Fruit fly (Drosophila melanogaster) whole organism, larva: Measurements from ENCODE around the gene Yp1.

Source experiments
- noc ChIP-seq: fragments of 200-800 bp; sonication (Bioruptor generic); optimal IDR thresholded peaks from 3 replicates; lab custom pipeline; 2019; ENCODE audit warnings: missing biosample characterization, mild to moderate bottlenecking, missing genetic modification characterization, moderate library complexity

Gene Yp1

DNA sequence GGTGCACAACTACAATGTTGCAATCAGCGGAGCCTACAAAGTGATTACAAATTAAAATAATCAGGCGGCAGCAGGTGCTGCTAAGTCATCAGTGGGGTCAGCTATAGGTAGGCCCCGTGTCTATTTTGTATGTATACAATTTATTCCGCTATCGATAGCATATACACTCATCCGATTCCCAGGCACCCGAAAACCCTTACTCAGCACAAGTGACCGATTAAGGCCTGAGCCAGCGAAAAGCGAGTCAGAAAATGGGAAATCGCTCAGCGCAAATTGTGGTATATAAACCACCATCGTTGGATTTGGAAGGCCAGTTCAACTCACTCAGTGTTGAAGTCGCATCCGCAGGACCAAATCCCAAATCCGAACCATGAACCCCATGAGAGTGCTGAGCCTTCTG lies at the start of gene Yp1:
Gene Yp1, plus strand, starts transcription at position 265 of the 400 bp plus-strand sequence.
- TF ChIP-seq noc (tag; lab: Kevin White, UChicago): no peak

DNA sequence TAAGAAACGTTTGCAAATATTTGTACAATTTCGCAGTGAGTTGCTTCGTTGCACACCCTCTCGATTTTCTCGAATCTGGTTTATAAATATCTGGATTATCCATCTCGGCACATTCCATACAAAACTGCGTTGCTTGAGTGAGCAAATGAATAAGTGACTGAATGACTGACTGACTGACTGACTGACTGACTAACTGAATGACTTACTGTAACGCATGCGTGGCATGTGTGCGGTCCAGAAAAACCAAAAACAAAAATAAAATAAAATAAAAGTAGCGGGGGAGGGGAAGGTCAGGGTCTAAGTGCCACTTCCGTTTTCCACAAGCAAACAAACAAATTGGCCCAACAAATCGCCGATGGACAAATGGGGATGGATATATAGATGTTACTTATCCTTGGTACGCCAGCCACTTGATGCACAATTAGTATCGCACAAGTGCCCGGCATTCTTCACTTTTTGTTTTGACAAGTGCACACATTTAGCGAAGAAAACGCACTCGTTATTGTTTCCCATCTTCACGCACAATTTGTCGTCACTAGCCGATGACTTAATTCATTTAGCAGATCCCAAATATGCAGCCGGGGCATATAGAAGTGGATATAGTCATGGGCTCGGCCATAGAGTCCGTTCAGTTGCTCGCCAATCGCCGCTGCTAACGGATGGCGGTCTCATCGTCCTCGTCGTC lies 44.9 kb upstream of the Yp1 start, which contains the start of gene CG33557:
Gene CG33557, plus strand, starts transcription at position 635 of the 685 bp plus-strand sequence.
- no peak for TF ChIP-seq noc (tag; lab: Kevin White, UChicago)

DNA sequence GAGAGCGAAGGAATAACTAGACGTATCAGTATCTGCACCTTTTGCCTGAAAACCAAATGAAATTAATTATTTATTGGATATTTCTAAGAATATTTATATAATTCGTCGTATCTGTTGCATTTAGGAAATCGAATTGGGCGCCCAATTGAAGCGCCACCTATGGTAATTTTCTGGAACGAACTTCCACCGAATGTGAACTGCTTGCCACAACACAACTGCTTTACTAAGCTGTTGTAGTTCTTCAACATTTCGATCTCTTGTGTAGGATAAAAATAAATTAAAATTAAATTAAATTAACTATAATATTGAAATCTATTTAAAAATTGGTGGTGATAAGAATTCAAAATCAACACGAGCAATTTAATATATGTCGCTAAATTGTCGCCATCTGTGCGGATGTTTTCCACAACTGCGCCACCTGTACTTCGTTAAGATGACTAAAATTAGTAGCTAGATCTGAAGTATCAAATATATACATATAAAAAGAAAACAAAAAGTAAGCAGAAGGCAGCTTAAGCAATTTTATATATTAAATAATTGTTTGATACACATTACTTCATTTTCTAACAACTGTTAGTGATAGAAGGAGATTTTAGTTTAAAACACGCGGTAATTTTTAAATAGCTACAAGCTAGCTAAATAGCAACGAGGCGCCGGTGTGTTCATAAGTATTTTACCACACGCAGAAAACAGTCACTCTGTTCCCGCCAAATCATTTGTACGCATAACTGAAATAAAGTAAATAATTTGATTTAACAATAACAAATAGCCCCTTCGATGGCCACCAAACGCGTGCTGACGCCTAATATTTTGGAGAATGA lies 43.6 kb upstream of the Yp1 start, which contains the start of gene Dna2:
Gene Dna2, plus strand, starts transcription at position 688 of the 821 bp plus-strand sequence.
- TF ChIP-seq noc (tag; lab: Kevin White, UChicago): no peak

DNA sequence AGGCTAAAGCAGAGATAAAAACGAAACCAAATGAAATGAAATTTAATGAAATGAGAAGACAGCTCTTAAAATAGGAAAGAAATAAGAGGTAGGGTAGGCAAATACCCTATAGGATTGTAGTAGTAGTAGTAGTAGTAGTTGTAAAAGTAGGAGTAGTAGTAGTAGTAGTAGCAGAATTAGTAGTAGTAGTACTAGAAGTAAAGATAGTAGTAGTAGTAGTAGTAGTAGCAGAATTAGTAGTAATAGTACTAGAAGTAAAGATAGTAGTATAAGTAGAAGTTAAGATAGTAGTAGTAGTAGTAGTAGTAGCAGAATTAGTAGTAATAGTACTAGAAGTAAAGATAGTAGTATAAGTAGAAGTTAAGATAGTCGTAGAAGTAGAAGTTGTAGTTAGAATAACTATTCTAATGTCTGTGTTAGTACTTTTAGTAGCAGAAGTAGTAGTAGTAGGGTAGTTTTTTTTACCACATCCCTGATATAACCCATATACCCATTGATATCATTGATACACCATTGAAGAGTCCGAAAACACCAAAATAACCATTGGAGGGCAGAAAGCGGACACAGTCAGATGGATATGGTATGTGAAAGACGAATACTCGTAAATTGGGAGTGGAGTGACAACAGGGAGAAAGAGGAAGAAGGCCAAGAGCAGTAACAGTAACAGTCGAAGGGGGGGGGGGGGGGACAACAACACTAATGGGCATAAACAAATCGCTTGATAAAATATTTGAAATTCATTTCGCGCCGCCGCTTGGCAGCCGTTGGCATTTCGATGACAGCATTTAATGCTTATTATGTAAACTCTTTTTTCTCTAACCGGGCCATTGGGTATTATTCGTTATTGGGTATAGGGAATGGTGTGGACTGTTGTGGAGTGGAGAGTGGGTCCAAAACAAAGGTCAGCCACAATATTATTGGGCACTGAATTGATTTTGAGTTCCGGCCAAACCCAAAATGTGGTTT lies 38.6 kb upstream of the Yp1 start:
- TF ChIP-seq noc (tag; lab: Kevin White, UChicago): no peak

DNA sequence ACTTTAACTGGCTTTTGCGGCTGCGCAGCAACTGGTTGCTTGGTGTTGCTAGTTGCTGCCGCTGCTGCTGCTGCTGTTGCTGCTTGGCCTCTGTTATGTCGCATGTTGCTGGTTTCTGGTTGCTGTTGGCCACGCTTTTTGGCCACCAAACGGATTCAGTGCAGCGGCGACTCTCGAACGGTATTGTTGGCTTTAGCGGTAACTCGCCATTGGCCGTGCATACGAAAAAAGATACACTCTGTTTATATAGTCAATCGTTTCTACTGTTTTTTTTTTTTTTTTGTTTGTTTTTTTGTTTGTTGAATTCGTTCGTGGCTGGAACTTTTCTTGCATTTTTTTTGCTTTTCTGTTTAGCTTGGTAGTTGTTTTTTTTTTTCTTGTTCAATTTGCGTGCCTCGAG lies 36.9 kb upstream of the Yp1 start, which contains the start of gene Cht6:
Gene Cht6, plus strand, starts transcription at position 122 of the 400 bp plus-strand sequence.
- no peak for TF ChIP-seq noc (tag; lab: Kevin White, UChicago)

- no peak for TF ChIP-seq noc (tag; lab: Kevin White, UChicago)
Measured at dm6 chrX:10020857-10021256, 32.8 kb upstream of the Yp1 start.

- TF ChIP-seq noc (tag; lab: Kevin White, UChicago): no peak
Measured at dm6 chrX:10021809-10022208, 31.8 kb upstream of the Yp1 start.

dm6 chrX:10029730-10030129 lies 23.9 kb upstream of the Yp1 start:
- TF ChIP-seq noc (tag; lab: Kevin White, UChicago): no peak

DNA sequence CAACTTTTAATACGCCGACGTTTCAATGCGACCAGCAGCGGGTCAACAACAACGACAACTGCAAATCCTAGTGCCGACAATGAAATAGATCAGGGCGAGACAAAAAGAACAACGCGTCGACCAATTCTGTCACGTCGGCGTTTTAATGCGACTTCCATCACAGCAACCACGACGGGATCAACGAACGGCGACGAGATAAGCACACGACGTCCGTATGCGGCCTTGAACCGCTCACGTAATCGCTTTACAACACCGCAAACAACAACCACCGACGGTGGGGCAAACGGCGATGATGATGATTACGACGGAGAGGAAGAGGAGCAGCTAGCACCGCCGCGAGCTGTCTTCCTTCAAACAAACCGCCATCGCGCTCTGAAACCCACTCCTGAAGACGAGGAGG lies 14.1 kb upstream of the Yp1 start:
- no peak for TF ChIP-seq noc (tag; lab: Kevin White, UChicago)

- TF ChIP-seq noc (tag; lab: Kevin White, UChicago): no peak
Measured at dm6 chrX:10043873-10044272, 9.7 kb upstream of the Yp1 start.

dm6 chrX:10045763-10046162 lies 7.8 kb upstream of the Yp1 start:
- no peak for TF ChIP-seq noc (tag; lab: Kevin White, UChicago)

dm6 chrX:10046760-10047159 lies 6.9 kb upstream of the Yp1 start:
- TF ChIP-seq noc (tag; lab: Kevin White, UChicago): no peak

- TF ChIP-seq noc (tag; lab: Kevin White, UChicago): no peak
Measured at dm6 chrX:10047961-10048360, 5.7 kb upstream of the Yp1 start.

dm6 chrX:10052549-10052948 lies 1.1 kb upstream of the Yp1 start, which contains the start of gene Yp2:
Yp2 (minus strand) TSS chrX:10052636.
- no peak for TF ChIP-seq noc (tag; lab: Kevin White, UChicago)

DNA sequence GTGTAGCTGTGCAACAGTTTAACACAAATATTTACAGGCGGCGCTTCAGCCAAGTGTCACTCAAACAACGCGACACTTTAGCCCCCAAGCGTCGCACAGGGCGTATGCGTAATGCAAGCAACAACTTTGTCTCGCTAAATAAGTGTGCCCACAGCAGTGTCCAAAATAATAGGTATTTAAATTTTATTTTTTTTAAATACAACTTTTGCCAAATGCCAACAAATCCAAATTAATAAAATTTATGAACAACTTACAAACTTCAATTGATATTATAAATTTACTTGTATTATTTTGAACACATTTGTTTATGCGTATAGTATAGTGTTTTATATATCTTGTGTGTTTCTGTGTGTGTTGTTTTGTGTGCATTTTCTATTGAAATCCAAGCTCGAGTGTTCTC lies 4.4 kb downstream of the Yp1 start:
- TF ChIP-seq noc (tag; lab: Kevin White, UChicago): no peak
